Fruit fly (Drosophila melanogaster): ENCODE measurements around the gene CG9399.

Gene CG9399

DNA sequence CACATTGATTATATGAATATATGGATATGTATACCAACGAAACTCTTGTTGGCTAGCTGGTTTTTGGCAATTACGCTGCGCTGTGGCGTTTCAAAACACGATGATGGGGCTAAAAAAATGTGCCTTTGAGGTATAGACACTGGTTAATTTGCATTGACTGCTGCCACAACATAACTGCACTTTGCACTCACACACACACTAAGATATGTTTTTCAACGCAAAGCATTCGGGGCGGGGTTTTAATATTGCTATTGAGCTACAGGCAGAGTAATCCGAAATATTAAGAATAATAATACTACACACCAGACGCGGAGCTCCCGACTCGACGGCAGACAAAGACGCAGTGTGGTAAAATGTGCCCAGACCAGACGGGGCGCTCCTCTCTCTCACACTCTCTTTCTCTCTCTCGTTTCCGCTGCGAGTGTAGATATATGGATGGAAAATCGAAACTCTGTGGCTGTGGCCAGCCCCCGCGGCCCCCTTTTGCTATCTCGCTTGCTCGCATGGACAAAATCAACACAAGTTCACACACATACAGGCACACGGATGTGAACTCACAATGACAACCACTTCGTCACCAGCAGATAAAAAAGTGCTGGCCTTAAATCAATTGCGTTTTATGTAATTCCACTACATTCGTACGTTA lies 22.9 kb downstream of the CG9399 start:
- TF ChIP-seq Ets98B (GFP tag; IDR thresholded peaks at IDR 0.05) (no peak), CG9948 (tag; optimal IDR thresholded peaks at IDR 0.05) (no peak), CG34367 (tag; optimal IDR thresholded peaks at IDR 0.05) (no peak), CG32121 (GFP tag; IDR thresholded peaks at IDR 0.05) (no peak), gl (tag; optimal IDR thresholded peaks at IDR 0.05) (peak; percentile 23), CG8159 (tag; optimal IDR thresholded peaks at IDR 0.05) (no peak), EcR (GFP tag; optimal IDR thresholded peaks at IDR 0.05) (peak; percentile 97), CG8301 (tag; optimal IDR thresholded peaks at IDR 0.05) (peak; percentile 1), Pif1B (GFP tag; optimal IDR thresholded peaks at IDR 0.05) (peak; percentile 18), CG17806 (tag; optimal IDR thresholded peaks at IDR 0.05) (peak; percentile 22), Snoo (tag; optimal IDR thresholded peaks at IDR 0.05) (peak; percentile 57)

DNA sequence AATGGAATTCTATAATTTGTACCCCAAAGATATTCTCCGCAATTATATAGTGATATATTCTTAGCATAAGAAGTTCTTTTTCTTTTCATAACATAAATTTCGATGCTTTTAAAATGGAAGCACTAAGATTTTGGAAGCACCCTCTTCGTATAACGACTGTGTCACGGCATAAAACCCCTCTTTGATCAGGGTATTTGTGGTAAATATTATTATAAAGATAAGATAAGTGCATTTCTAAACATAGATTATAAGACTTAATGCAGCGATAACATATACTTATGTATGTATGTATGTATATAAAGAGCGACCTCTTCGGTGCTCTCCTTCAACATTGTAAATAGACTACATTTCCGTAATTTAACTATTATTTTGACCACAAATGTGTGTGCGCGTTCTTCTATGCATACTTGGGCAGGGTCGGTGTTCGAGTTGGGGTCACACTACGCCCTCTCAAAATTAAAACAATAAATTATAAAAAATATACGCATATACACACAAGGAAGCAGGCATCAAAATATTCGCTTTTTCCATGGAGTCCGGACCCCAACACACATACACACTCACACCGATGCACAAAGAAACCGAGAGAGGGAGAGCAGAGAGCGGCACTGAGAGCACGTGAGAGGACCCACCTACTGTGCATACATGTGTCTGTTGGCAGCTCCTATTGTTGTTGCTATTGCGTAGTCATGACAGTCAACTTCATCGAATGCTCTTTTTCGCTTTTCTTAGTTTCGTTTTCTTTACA lies 23.6 kb downstream of the CG9399 start:
- peak; percentile 53 for TF ChIP-seq EcR (GFP tag; optimal IDR thresholded peaks at IDR 0.05)
- TF ChIP-seq Pif1B (GFP tag; optimal IDR thresholded peaks at IDR 0.05): peak; percentile 60
- no peak for TF ChIP-seq CG8159 (tag; optimal IDR thresholded peaks at IDR 0.05)
- TF ChIP-seq gl (tag; optimal IDR thresholded peaks at IDR 0.05): peak; percentile 23
- TF ChIP-seq CG13204 (GFP tag; optimal IDR thresholded peaks at IDR 0.05): peak; percentile 29
- no peak for TF ChIP-seq rn (GFP tag; IDR thresholded peaks at IDR 0.05)
- peak; percentile 9 for TF ChIP-seq Pif1A (GFP tag; optimal IDR thresholded peaks at IDR 0.05)

DNA sequence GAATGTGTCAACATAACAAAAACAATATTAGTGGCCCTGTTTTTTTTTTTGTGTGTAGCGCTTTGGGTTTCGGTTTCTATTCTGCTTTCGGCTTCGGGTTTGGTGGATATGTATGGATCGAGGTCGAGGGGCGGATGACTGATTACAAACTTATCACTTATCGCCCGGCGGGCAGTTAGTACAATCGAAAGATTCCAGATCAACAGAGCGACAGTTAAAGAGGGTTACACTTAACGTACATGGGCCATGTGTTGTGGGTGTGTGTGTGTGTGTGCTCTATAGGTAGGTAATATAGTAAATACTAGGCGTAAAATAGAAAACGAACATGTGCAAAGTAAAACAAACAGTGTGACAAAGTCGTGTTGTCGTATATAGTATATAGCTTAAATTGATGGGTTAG lies 25.2 kb downstream of the CG9399 start:
- TF ChIP-seq CG12605 (GFP tag; IDR thresholded peaks at IDR 0.05) (no peak), gl (tag; optimal IDR thresholded peaks at IDR 0.05) (no peak), CG17806 (tag; optimal IDR thresholded peaks at IDR 0.05) (no peak), Pif1A (GFP tag; optimal IDR thresholded peaks at IDR 0.05) (no peak), CG15710 (tag; optimal IDR thresholded peaks at IDR 0.05) (no peak), Snoo (tag; optimal IDR thresholded peaks at IDR 0.05) (no peak), CG8159 (tag; optimal IDR thresholded peaks at IDR 0.05) (no peak), CG4496 (GFP tag; IDR thresholded peaks at IDR 0.05) (no peak), rn (GFP tag; IDR thresholded peaks at IDR 0.05) (no peak), Pif1B (GFP tag; optimal IDR thresholded peaks at IDR 0.05) (no peak), Ets98B (GFP tag; IDR thresholded peaks at IDR 0.05) (no peak), CG14655 (GFP tag; optimal IDR thresholded peaks at IDR 0.05) (no peak), CG13204 (GFP tag; optimal IDR thresholded peaks at IDR 0.05) (no peak), EcR (GFP tag; optimal IDR thresholded peaks at IDR 0.05) (no peak), CG9948 (tag; optimal IDR thresholded peaks at IDR 0.05) (no peak), D1 (tag; optimal IDR thresholded peaks at IDR 0.05) (no peak), CG32121 (GFP tag; IDR thresholded peaks at IDR 0.05) (no peak)

DNA sequence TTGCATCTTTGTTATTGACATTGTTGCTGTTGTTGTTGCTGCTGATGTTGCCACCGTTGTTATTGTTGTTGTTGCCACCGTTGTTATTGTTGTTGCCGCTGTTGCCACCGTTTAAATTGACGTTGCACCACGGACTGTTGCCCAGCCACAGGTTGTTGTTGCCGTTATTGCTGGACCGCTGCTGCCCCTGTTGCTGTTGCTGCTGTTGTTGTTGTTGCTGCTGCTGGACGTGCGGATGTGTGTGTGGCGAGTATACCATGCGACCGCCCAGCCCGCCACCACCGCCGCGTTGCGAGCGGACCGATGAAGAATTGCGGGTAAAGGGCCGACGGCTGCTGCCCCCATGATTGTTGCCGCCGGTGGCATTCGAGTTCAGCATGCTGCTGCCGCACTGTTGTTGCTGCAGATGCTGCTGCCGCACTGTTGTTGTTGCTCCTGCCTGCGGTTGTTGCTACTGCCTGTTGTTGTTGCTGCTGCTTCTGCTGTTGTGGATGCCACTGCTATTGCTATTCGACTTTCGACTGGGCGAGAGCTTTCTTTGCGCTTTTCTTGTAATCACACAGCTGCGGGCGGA lies 27.1 kb downstream of the CG9399 start:
- TF ChIP-seq CG10348 (GFP tag; IDR thresholded peaks at IDR 0.05): no peak
- no peak for TF ChIP-seq gl (tag; optimal IDR thresholded peaks at IDR 0.05)
- no peak for TF ChIP-seq Snoo (tag; optimal IDR thresholded peaks at IDR 0.05)
- TF ChIP-seq CG34367 (tag; optimal IDR thresholded peaks at IDR 0.05): no peak
- TF ChIP-seq CG13204 (GFP tag; optimal IDR thresholded peaks at IDR 0.05): no peak
- TF ChIP-seq CG17806 (tag; optimal IDR thresholded peaks at IDR 0.05): no peak
- no peak for TF ChIP-seq CG32121 (GFP tag; IDR thresholded peaks at IDR 0.05)
- TF ChIP-seq fd96Ca (GFP tag; IDR thresholded peaks at IDR 0.05): no peak
- TF ChIP-seq CG8301 (tag; optimal IDR thresholded peaks at IDR 0.05): no peak
- no peak for TF ChIP-seq CG4496 (GFP tag; IDR thresholded peaks at IDR 0.05)
- no peak for TF ChIP-seq CG8159 (tag; optimal IDR thresholded peaks at IDR 0.05)
- no peak for TF ChIP-seq EcR (GFP tag; optimal IDR thresholded peaks at IDR 0.05)
- no peak for TF ChIP-seq CG12605 (GFP tag; IDR thresholded peaks at IDR 0.05)
- TF ChIP-seq Pif1B (GFP tag; optimal IDR thresholded peaks at IDR 0.05): no peak
- no peak for TF ChIP-seq Ets98B (GFP tag; IDR thresholded peaks at IDR 0.05)

- TF ChIP-seq D1 (tag; optimal IDR thresholded peaks at IDR 0.05) (no peak), CG9948 (tag; optimal IDR thresholded peaks at IDR 0.05) (no peak), Pif1A (GFP tag; optimal IDR thresholded peaks at IDR 0.05) (no peak), CG17806 (tag; optimal IDR thresholded peaks at IDR 0.05) (no peak), CG32121 (GFP tag; IDR thresholded peaks at IDR 0.05) (no peak), CG13204 (GFP tag; optimal IDR thresholded peaks at IDR 0.05) (no peak), CG10348 (GFP tag; IDR thresholded peaks at IDR 0.05) (no peak), Pif1B (GFP tag; optimal IDR thresholded peaks at IDR 0.05) (no peak), Ets98B (GFP tag; IDR thresholded peaks at IDR 0.05) (no peak)
Measured at dm6 chr3R:9543495-9544180, 30.4 kb downstream of the CG9399 start.

Measured in whole organism, pupa.